Worm (Caenorhabditis elegans): ENCODE data around the gene cyp-33C8.

Gene cyp-33C8

ce11 chrV:3790424-3790823 is 12.9 kb downstream of the cyp-33C8 start:
- TF ChIP-seq zfh-2 (GFP tag; conservative IDR thresholded peaks at IDR 0.05), result peak; percentile 61; the same call in 1 of the 2 replicates
- peak; percentile 37; the same call in 1 of the 2 replicates for TF ChIP-seq egrh-3 (GFP tag; IDR thresholded peaks at IDR 0.05)
- no peak for TF ChIP-seq F57C9.4 (tag; optimal IDR thresholded peaks at IDR 0.05)

ce11 chrV:3789770-3790169 is 13.6 kb downstream of the cyp-33C8 start, which contains the start of gene R08F11.7:
TSS of gene R08F11.7 (plus strand) at chrV:3790070.
- TF ChIP-seq attf-5 (GFP tag; optimal IDR thresholded peaks at IDR 0.05) (no peak), Y79H2A.3 (GFP tag; conservative IDR thresholded peaks at IDR 0.05) (no peak)

ce11 chrV:3788538-3788937 is 14.8 kb downstream of the cyp-33C8 start:
- TF ChIP-seq bed-1 (GFP tag; IDR thresholded peaks at IDR 0.05) (no peak), Y79H2A.3 (GFP tag; conservative IDR thresholded peaks at IDR 0.05) (no peak), akir-1 (GFP tag; optimal IDR thresholded peaks at IDR 0.05) (no peak), lin-54 (GFP tag; optimal IDR thresholded peaks at IDR 0.05) (no peak), B0336.3 (GFP tag; IDR thresholded peaks at IDR 0.05) (no peak), nfyb-1 (GFP tag; IDR thresholded peaks at IDR 0.05) (no peak), F22D6.2 (tag; optimal IDR thresholded peaks at IDR 0.05) (no peak), dpl-1 (GFP tag; optimal IDR thresholded peaks at IDR 0.05) (no peak), Y53F4B.3 (GFP tag; IDR thresholded peaks at IDR 0.05) (no peak), F57A8.1 (GFP tag; optimal IDR thresholded peaks at IDR 0.05) (no peak)

ce11 chrV:3784167-3784734 is 19.1 kb downstream of the cyp-33C8 start, which contains the start of gene R08F11.1:
TSS of gene R08F11.1 (minus strand) at chrV:3784217.
- no peak for TF ChIP-seq F22D6.2 (tag; optimal IDR thresholded peaks at IDR 0.05)
- TF ChIP-seq nhr-80 (tag; optimal IDR thresholded peaks at IDR 0.05), result peak; percentile 65
- peak; percentile 39 for TF ChIP-seq unc-62 (GFP tag; optimal IDR thresholded peaks at IDR 0.05)
- TF ChIP-seq attf-3 (GFP tag; conservative IDR thresholded peaks at IDR 0.05), result no peak
- no peak for TF ChIP-seq Y79H2A.3 (GFP tag; conservative IDR thresholded peaks at IDR 0.05)

ce11 chrV:3776946-3777345 is 26.4 kb downstream of the cyp-33C8 start:
- peak; percentile 53; the same call in 1 of the 2 replicates for TF ChIP-seq hmg-1.2 (GFP tag; IDR thresholded peaks at IDR 0.05)
- TF ChIP-seq ceh-27 (GFP tag; optimal IDR thresholded peaks at IDR 0.05), result no peak
- no peak for TF ChIP-seq cebp-1 (GFP tag; IDR thresholded peaks at IDR 0.05)
- peak; percentile 27 for TF ChIP-seq cebp-1 (tag; optimal IDR thresholded peaks at IDR 0.05)
- 0 out of 2 replicates have a peak, but pooled peaks have one; percentile 41 for TF ChIP-seq ekl-4 (GFP tag; IDR thresholded peaks at IDR 0.05)
- TF ChIP-seq ztf-22 (GFP tag; optimal IDR thresholded peaks at IDR 0.05), result peak; percentile 24
- TF ChIP-seq nhr-80 (tag; optimal IDR thresholded peaks at IDR 0.05), result peak; percentile 74
- no peak for TF ChIP-seq T26A5.8 (tag; optimal IDR thresholded peaks at IDR 0.05)

ce11 chrV:3776086-3776589 is 27.2 kb downstream of the cyp-33C8 start, which contains the start of gene cysl-3:
TSS of gene cysl-3 (minus strand) at chrV:3776136.
- TF ChIP-seq somi-1 (GFP tag; optimal IDR thresholded peaks at IDR 0.05) (no peak), snpc-3.4 (tag; optimal IDR thresholded peaks at IDR 0.05) (no peak), dpl-1 (GFP tag; optimal IDR thresholded peaks at IDR 0.05) (no peak), Y53G8AR.9 (GFP tag; conservative IDR thresholded peaks at IDR 0.05) (0 out of 2 replicates have a peak, but pooled peaks have one; percentile 18), F22D6.2 (tag; optimal IDR thresholded peaks at IDR 0.05) (no peak), madf-6 (GFP tag; IDR thresholded peaks at IDR 0.05) (peak; percentile 85), madf-8 (GFP tag; conservative IDR thresholded peaks at IDR 0.05) (peak; percentile 65), efl-1 (GFP tag; optimal IDR thresholded peaks at IDR 0.05) (peak; percentile 62), let-607 (tag; optimal IDR thresholded peaks at IDR 0.05) (no peak)

All from whole organism, young adult.